Fruit fly (Drosophila melanogaster) whole organism, embryonic: ENCODE data around the gene RhoGAP5A.

Source experiments
- CG10431 ChIP-seq: fragments of 200-800 bp; sonication (Bioruptor generic); optimal IDR thresholded peaks from 3 replicates; lab custom pipeline; 2018; ENCODE audit warnings: missing biosample characterization, mild to moderate bottlenecking, missing genetic modification characterization
- CG10462 ChIP-seq: fragments of 200-800 bp; sonication (Bioruptor generic); optimal IDR thresholded peaks from 2 replicates; lab custom pipeline; 2016; ENCODE audit warnings: missing biosample characterization, missing genetic modification characterization
- CG10979 ChIP-seq: fragments of 200-800 bp; sonication (Bioruptor generic); optimal IDR thresholded peaks from 2 replicates; lab custom pipeline; 2018; ENCODE audit warnings: missing biosample characterization, mild to moderate bottlenecking, missing genetic modification characterization, moderate library complexity
- CG11398 ChIP-seq: fragments of 200-800 bp; sonication (Bioruptor generic); optimal IDR thresholded peaks from 2 replicates; lab custom pipeline; 2016; ENCODE audit warnings: missing biosample characterization, missing genetic modification characterization
- CG12219 ChIP-seq: fragments of 200-800 bp; sonication (Bioruptor generic); optimal IDR thresholded peaks from 3 replicates; lab custom pipeline; 2018; ENCODE audit warnings: missing biosample characterization, mild to moderate bottlenecking, missing genetic modification characterization
- CG12299 ChIP-seq: fragments of 200-800 bp; sonication (Bioruptor generic); optimal IDR thresholded peaks from 2 replicates; lab custom pipeline; 2018; ENCODE audit warnings: missing biosample characterization, mild to moderate bottlenecking, missing genetic modification characterization
- CG1233 ChIP-seq: fragments of 200-800 bp; sonication (Bioruptor generic); optimal IDR thresholded peaks from 4 replicates; lab custom pipeline; 2018; ENCODE audit warnings: missing biosample characterization, mild to moderate bottlenecking, missing genetic modification characterization
- CG14050 ChIP-seq: fragments of 200-800 bp; sonication (Bioruptor generic); IDR thresholded peaks from 3 replicates; pipeline ENCODE4 v1.3.6; 2022; ENCODE audit warnings: missing biosample characterization, missing genetic modification characterization
- CG14441 ChIP-seq: fragments of 200-800 bp; sonication (Bioruptor generic); IDR thresholded peaks from 2 replicates; pipeline ENCODE4 v1.3.6; 2022; ENCODE audit warnings: missing biosample characterization, missing genetic modification characterization
- CG14710 ChIP-seq: fragments of 200-800 bp; sonication (Bioruptor generic); optimal IDR thresholded peaks from 3 replicates; lab custom pipeline; 2019; ENCODE audit warnings: missing biosample characterization, mild to moderate bottlenecking, missing genetic modification characterization, moderate library complexity
- CG15514 ChIP-seq: fragments of 200-800 bp; sonication (Bioruptor generic); optimal IDR thresholded peaks from 3 replicates; lab custom pipeline; 2017; ENCODE audit warnings: missing biosample characterization, missing genetic modification characterization, mild to moderate bottlenecking, moderate library complexity, missing genetic modification reagents
- CG15601 ChIP-seq: fragments of 200-800 bp; sonication (Bioruptor generic); optimal IDR thresholded peaks from 3 replicates; lab custom pipeline; 2019; ENCODE audit warnings: missing biosample characterization, mild to moderate bottlenecking, missing genetic modification characterization, moderate library complexity
- CG15696 ChIP-seq: fragments of 200-800 bp; sonication (Bioruptor generic); optimal IDR thresholded peaks from 2 replicates; lab custom pipeline; 2019; ENCODE audit warnings: missing biosample characterization, mild to moderate bottlenecking, missing genetic modification characterization, moderate library complexity
- CG18599 ChIP-seq: fragments of 200-800 bp; sonication (Bioruptor generic); optimal IDR thresholded peaks from 3 replicates; lab custom pipeline; 2017; ENCODE audit warnings: missing biosample characterization, missing genetic modification characterization, mild to moderate bottlenecking, moderate library complexity, missing genetic modification reagents
- CG18764 ChIP-seq: fragments of 200-800 bp; sonication (Bioruptor generic); optimal IDR thresholded peaks from 3 replicates; lab custom pipeline; 2016; ENCODE audit warnings: missing biosample characterization, missing genetic modification characterization
- CG2120 ChIP-seq: fragments of 200-800 bp; sonication (Bioruptor generic); optimal IDR thresholded peaks from 3 replicates; lab custom pipeline; 2016; ENCODE audit warnings: missing biosample characterization, missing genetic modification characterization
- CG31365 ChIP-seq: fragments of 200-800 bp; sonication (Bioruptor generic); optimal IDR thresholded peaks from 2 replicates; lab custom pipeline; 2018; ENCODE audit warnings: missing biosample characterization, mild to moderate bottlenecking, missing genetic modification characterization
- CG4820 ChIP-seq: fragments of 200-800 bp; sonication (Bioruptor generic); optimal IDR thresholded peaks from 3 replicates; lab custom pipeline; 2016; ENCODE audit warnings: missing biosample characterization, missing genetic modification characterization
- CG7357 ChIP-seq: fragments of 200-800 bp; sonication (Bioruptor generic); IDR thresholded peaks from 3 replicates; pipeline ENCODE4 v1.3.6; 2022; ENCODE audit warnings: missing biosample characterization, missing genetic modification characterization
- CG9797 ChIP-seq: fragments of 200-800 bp; sonication (Bioruptor generic); optimal IDR thresholded peaks from 3 replicates; lab custom pipeline; 2018; ENCODE audit warnings: missing biosample characterization, mild to moderate bottlenecking, missing genetic modification characterization
- Ets65A ChIP-seq: fragments of 200-800 bp; sonication (Bioruptor generic); peaks from one replicate; lab custom pipeline; 2016; ENCODE audit warnings: missing biosample characterization, missing genetic modification characterization
- Fer3 ChIP-seq: fragments of 200-800 bp; sonication (Bioruptor generic); optimal IDR thresholded peaks from 2 replicates; lab custom pipeline; 2018; ENCODE audit warnings: missing biosample characterization, mild to moderate bottlenecking, missing genetic modification characterization, moderate library complexity
- Gug ChIP-seq: fragments of 200-800 bp; sonication (Bioruptor generic); IDR thresholded peaks from 4 replicates; pipeline ENCODE4 v1.3.6; 2022; ENCODE audit warnings: missing biosample characterization, missing genetic modification characterization
- Jarid2 ChIP-seq: fragments of 200-800 bp; sonication (Bioruptor generic); optimal IDR thresholded peaks from 3 replicates; lab custom pipeline; 2017; ENCODE audit warnings: mild to moderate bottlenecking, missing biosample characterization, missing genetic modification reagents, missing genetic modification characterization
- Meics ChIP-seq: fragments of 200-800 bp; sonication (Bioruptor generic); optimal IDR thresholded peaks from 2 replicates; lab custom pipeline; 2017; ENCODE audit warnings: missing biosample characterization, mild to moderate bottlenecking, missing genetic modification characterization
- NFAT ChIP-seq: fragments of 200-800 bp; sonication (Bioruptor generic); IDR thresholded peaks from 2 replicates; pipeline ENCODE4 v1.3.6; 2022; ENCODE audit warnings: missing biosample characterization, missing genetic modification characterization
- Poxn ChIP-seq: fragments of 200-800 bp; sonication (Bioruptor generic); IDR thresholded peaks from 2 replicates; pipeline ENCODE4 v1.3.6; 2022; ENCODE audit warnings: missing biosample characterization, missing genetic modification characterization
- Rfx ChIP-seq: fragments of 200-800 bp; sonication (Bioruptor generic); IDR thresholded peaks from 2 replicates; pipeline ENCODE4 v1.3.6; 2022; ENCODE audit warnings: missing biosample characterization, missing genetic modification characterization
- Sry-β ChIP-seq: fragments of 200-800 bp; sonication (Bioruptor generic); optimal IDR thresholded peaks from 2 replicates; lab custom pipeline; 2018; ENCODE audit warnings: missing biosample characterization, mild to moderate bottlenecking, missing genetic modification characterization, moderate library complexity
- TFAM ChIP-seq: fragments of 200-800 bp; sonication (Bioruptor generic); optimal IDR thresholded peaks from 2 replicates; lab custom pipeline; 2017; ENCODE audit warnings: missing biosample characterization, missing genetic modification characterization, inconsistent platforms
- ac ChIP-seq: fragments of 200-800 bp; sonication (Bioruptor generic); optimal IDR thresholded peaks from 3 replicates; lab custom pipeline; 2017; ENCODE audit warnings: missing biosample characterization, mild to moderate bottlenecking, missing genetic modification characterization
- amos ChIP-seq: fragments of 200-800 bp; sonication (Bioruptor generic); IDR thresholded peaks from 2 replicates; pipeline ENCODE4 v1.3.6; 2022; ENCODE audit warnings: missing biosample characterization, missing genetic modification characterization; ENCODE audit not compliant: partially characterized antibody
- ase ChIP-seq: fragments of 200-800 bp; sonication (Bioruptor generic); IDR thresholded peaks from 3 replicates; pipeline ENCODE4 v1.3.6; 2022; ENCODE audit warnings: missing biosample characterization, missing genetic modification characterization
- ato ChIP-seq: fragments of 200-800 bp; sonication (Bioruptor generic); IDR thresholded peaks from 2 replicates; pipeline ENCODE4 v1.3.6; 2022; ENCODE audit warnings: missing biosample characterization, missing genetic modification characterization; ENCODE audit not compliant: partially characterized antibody
- bowl ChIP-seq: fragments of 200-800 bp; sonication (Bioruptor generic); IDR thresholded peaks from 2 replicates; pipeline ENCODE4 v1.3.6; 2022; ENCODE audit warnings: missing biosample characterization, missing genetic modification characterization
- cad ChIP-seq: fragments of >200 bp; optimal IDR thresholded peaks from 2 replicates; lab custom pipeline; 2017; ENCODE audit warnings: missing biosample characterization, missing genetic modification characterization
- chm ChIP-seq: fragments of 200-800 bp; sonication (Bioruptor generic); IDR thresholded peaks from 2 replicates; pipeline ENCODE4 v1.3.6; 2022; ENCODE audit warnings: missing biosample characterization, missing genetic modification characterization
- ci ChIP-seq: fragments of 200-800 bp; sonication (Bioruptor generic); IDR thresholded peaks from 3 replicates; pipeline ENCODE4 v1.3.6; 2022; ENCODE audit warnings: missing biosample characterization, missing genetic modification characterization
- emc ChIP-seq: fragments of 200-800 bp; sonication (Bioruptor generic); optimal IDR thresholded peaks from 2 replicates; lab custom pipeline; 2016; ENCODE audit warnings: missing biosample characterization, missing genetic modification characterization
- gcm2 ChIP-seq: fragments of 200-800 bp; sonication (Bioruptor generic); optimal IDR thresholded peaks from 2 replicates; lab custom pipeline; 2016; ENCODE audit warnings: missing biosample characterization, missing genetic modification characterization
- gro ChIP-seq: fragments of 200-800 bp; sonication (Bioruptor generic); optimal IDR thresholded peaks from 2 replicates; lab custom pipeline; 2016; ENCODE audit warnings: missing biosample characterization, missing genetic modification characterization
- her ChIP-seq: fragments of 200-800 bp; sonication (Bioruptor generic); optimal IDR thresholded peaks from 2 replicates; lab custom pipeline; 2016; ENCODE audit warnings: missing biosample characterization, missing genetic modification characterization
- knrl ChIP-seq: fragments of 200-800 bp; sonication (Bioruptor generic); IDR thresholded peaks from 3 replicates; pipeline ENCODE4 v1.3.6; 2022; ENCODE audit warnings: missing biosample characterization, missing genetic modification characterization; ENCODE audit not compliant: partially characterized antibody
- lmd ChIP-seq: fragments of 200-800 bp; sonication (Bioruptor generic); IDR thresholded peaks from 2 replicates; pipeline ENCODE4 v1.3.6; 2022; ENCODE audit warnings: missing biosample characterization, missing genetic modification characterization
- maf-S ChIP-seq: fragments of 200-800 bp; sonication (Bioruptor generic); optimal IDR thresholded peaks from 2 replicates; lab custom pipeline; 2016; ENCODE audit warnings: missing biosample characterization, missing genetic modification characterization
- phol ChIP-seq: fragments of 200-800 bp; sonication (Bioruptor generic); optimal IDR thresholded peaks from 3 replicates; lab custom pipeline; 2018; ENCODE audit warnings: missing biosample characterization, mild to moderate bottlenecking, missing genetic modification characterization, moderate library complexity
- pita ChIP-seq: fragments of 200-800 bp; sonication (Bioruptor generic); optimal IDR thresholded peaks from 2 replicates; lab custom pipeline; 2017; ENCODE audit warnings: missing biosample characterization, mild to moderate bottlenecking, missing genetic modification characterization
- repo ChIP-seq: fragments of 200-800 bp; sonication (Bioruptor generic); optimal IDR thresholded peaks from 2 replicates; lab custom pipeline; 2016; ENCODE audit warnings: missing biosample characterization, missing genetic modification characterization
- sens ChIP-seq: fragments of 200-800 bp; sonication (Bioruptor generic); peaks from one replicate; lab custom pipeline; 2016; ENCODE audit warnings: missing biosample characterization, missing genetic modification characterization
- sr ChIP-seq: fragments of 200-800 bp; sonication (Bioruptor generic); IDR thresholded peaks from 3 replicates; pipeline ENCODE4 v1.3.6; 2022; ENCODE audit warnings: missing biosample characterization, missing genetic modification characterization
- unc-4 ChIP-seq: fragments of 200-800 bp; sonication (Bioruptor generic); IDR thresholded peaks from 2 replicates; pipeline ENCODE4 v1.3.6; 2022; ENCODE audit warnings: missing biosample characterization, missing genetic modification characterization; ENCODE audit not compliant: partially characterized antibody

Gene RhoGAP5A

DNA sequence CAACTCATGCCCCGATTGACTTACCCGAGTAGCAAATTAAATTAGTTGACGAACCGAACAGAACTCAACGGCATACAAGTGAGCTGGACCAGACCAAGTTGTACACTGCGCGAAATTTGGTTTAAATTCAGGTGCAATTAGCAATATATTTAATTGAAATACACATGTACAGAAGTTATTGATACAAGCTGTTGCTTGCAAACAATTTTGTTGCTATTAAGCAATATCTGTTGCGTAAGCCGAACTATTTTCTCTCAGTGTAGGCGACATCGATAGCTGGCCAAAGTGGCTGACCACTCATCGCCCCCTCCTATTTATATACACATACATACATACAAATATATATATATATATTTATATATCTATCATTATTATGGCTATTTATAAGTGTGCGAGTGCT, 14.4 kb downstream of the RhoGAP5A start (continued):
- TF ChIP-seq Fer3 (tag; lab: Kevin White, UChicago) (peak; percentile 14), sens (GFP tag; lab: Kevin White, UChicago) (peak; percentile 56), CG10431 (GFP tag; lab: Kevin White, UChicago) (no peak), gro (GFP tag; lab: Kevin White, UChicago) (no peak), cad (GFP tag; lab: Kevin White, UChicago) (no peak), knrl (GFP tag; lab: Robert Waterston, UW) (no peak), repo (no peak), CG31365 (tag; lab: Kevin White, UChicago) (no peak), CG12299 (tag; lab: Kevin White, UChicago) (no peak), CG1233 (GFP tag; lab: Kevin White, UChicago) (peak; percentile 31), Jarid2 (GFP tag; lab: Kevin White, UChicago) (no peak), CG4820 (peak; percentile 27), chm (GFP tag; lab: Robert Waterston, UW) (0 out of 2 replicates have a peak, but pooled peaks have one; percentile 9), maf-S (GFP tag; lab: Kevin White, UChicago) (no peak), ato (GFP tag; lab: Robert Waterston, UW) (no peak), sr (GFP tag; lab: Robert Waterston, UW) (no peak), CG15601 (tag; lab: Kevin White, UChicago) (no peak), CG15514 (GFP tag; lab: Kevin White, UChicago) (peak; percentile 15), phol (tag; lab: Kevin White, UChicago) (peak; percentile 44), CG11398 (GFP tag; lab: Kevin White, UChicago) (no peak), CG14441 (peak; percentile 41; the same call in 1 of the 2 replicates), her (GFP tag; lab: Kevin White, UChicago) (no peak), ac (GFP tag; lab: Kevin White, UChicago) (peak; percentile 27), emc (GFP tag; lab: Kevin White, UChicago) (no peak), CG2120 (GFP tag; lab: Kevin White, UChicago) (peak; percentile 37), NFAT (GFP tag; lab: Robert Waterston, UW) (0 out of 2 replicates have a peak, but pooled peaks have one; percentile 25), CG14050 (GFP tag; lab: Robert Waterston, UW) (no peak), CG10979 (tag; lab: Kevin White, UChicago) (peak; percentile 56), ci (GFP tag; lab: Robert Waterston, UW) (peak; percentile 45; the same call in 1 of the 3 replicates), CG15696 (tag; lab: Kevin White, UChicago) (peak; percentile 63), CG10462 (GFP tag; lab: Kevin White, UChicago) (no peak), Gug (GFP tag; lab: Robert Waterston, UW) (peak; percentile 30; the same call in 1 of the 4 replicates), CG9797 (GFP tag; lab: Kevin White, UChicago) (no peak), unc-4 (GFP tag; lab: Robert Waterston, UW) (no peak), lmd (GFP tag; lab: Robert Waterston, UW) (peak; percentile 35; the same call in 1 of the 2 replicates), CG18764 (GFP tag; lab: Kevin White, UChicago) (no peak), bowl (no peak), Rfx (GFP tag; lab: Robert Waterston, UW) (peak; percentile 63), Meics (GFP tag; lab: Kevin White, UChicago) (peak; percentile 31), pita (no peak), Ets65A (GFP tag; lab: Kevin White, UChicago) (peak; percentile 63), amos (no peak), CG18599 (GFP tag; lab: Kevin White, UChicago) (peak; percentile 57), CG7357 (GFP tag; lab: Robert Waterston, UW) (0 out of 3 replicates have a peak, but pooled peaks have one; percentile 25), gcm2 (GFP tag; lab: Kevin White, UChicago) (no peak), TFAM (GFP tag; lab: Kevin White, UChicago) (no peak), Poxn (GFP tag; lab: Robert Waterston, UW) (no peak), CG12219 (GFP tag; lab: Kevin White, UChicago) (no peak), ase (no peak), CG14710 (tag; lab: Kevin White, UChicago) (peak; percentile 34), Sry-β (GFP tag; lab: Kevin White, UChicago) (no peak)
